Worm (Caenorhabditis elegans) whole organism, mixed stage, embryonic: ENCODE data around the gene srt-30.

Source experiments
- ceh-43 ChIP-seq: fragments of 200-800 bp; sonication (Bioruptor generic); optimal IDR thresholded peaks from 2 replicates; lab custom pipeline; 2018; ENCODE audit warnings: mild to moderate bottlenecking, missing genetic modification characterization, moderate library complexity, missing compliant biosample characterization
- ceh-83 ChIP-seq: fragments of 200-800 bp; sonication (Bioruptor generic); optimal IDR thresholded peaks from 2 replicates; lab custom pipeline; 2018; ENCODE audit warnings: mild to moderate bottlenecking, missing genetic modification characterization, missing compliant biosample characterization
- ces-1 ChIP-seq: fragments of 150-350 bp; optimal IDR thresholded peaks from 2 replicates; lab custom pipeline; 2014; ENCODE audit warnings: missing biosample characterization, missing genetic modification reagents, missing genetic modification characterization
- elt-1 ChIP-seq: sonication (generic microtip); optimal IDR thresholded peaks from 2 replicates; lab custom pipeline; 2017; ENCODE audit warnings: missing genetic modification characterization, mild to moderate bottlenecking, missing compliant biosample characterization, antibody characterized with exemption, moderate library complexity, borderline replicate concordance; ENCODE audit not compliant: insufficient read depth
- nhr-12 ChIP-seq: fragments of 150-350 bp; optimal IDR thresholded peaks from 2 replicates; lab custom pipeline; 2014; ENCODE audit warnings: missing biosample characterization, missing genetic modification characterization
- nhr-28 ChIP-seq: fragments of 150-350 bp; optimal IDR thresholded peaks from 2 replicates; lab custom pipeline; 2014; ENCODE audit warnings: missing biosample characterization, missing genetic modification characterization
- nhr-76 ChIP-seq: sonication (generic microtip); optimal IDR thresholded peaks from 2 replicates; lab custom pipeline; 2017; ENCODE audit warnings: missing biosample characterization, missing genetic modification characterization
- pha-4 ChIP-seq: fragments of 150-350 bp; optimal IDR thresholded peaks from 2 replicates; lab custom pipeline; 2018; ENCODE audit warnings: missing biosample characterization, missing genetic modification reagents, missing genetic modification characterization
- snpc-4 ChIP-seq: fragments of 150-350 bp; optimal IDR thresholded peaks from 2 replicates; lab custom pipeline; 2014; ENCODE audit warnings: missing biosample characterization, missing genetic modification characterization

ce11 chrV:3820875-3821274, 20.6 kb upstream of the srt-30 start:
- TF ChIP-seq ces-1 (GFP tag; lab: Kevin White, UChicago) (no peak), pha-4 (no peak), ceh-83 (GFP tag; lab: Kevin White, UChicago) (no peak), ceh-43 (GFP tag; lab: Kevin White, UChicago) (no peak), nhr-76 (tag; lab: Kevin White, UChicago) (no peak), snpc-4 (no peak), nhr-12 (tag; lab: Kevin White, UChicago) (no peak), nhr-28 (tag; lab: Kevin White, UChicago) (no peak), elt-1 (tag; lab: Kevin White, UChicago) (no peak)
